Fruit fly (Drosophila melanogaster): Measurements from ENCODE around the gene CG12239.

The CG12239 gene

dm6 chrX:5764001-5764892 lies 27.7 kb upstream of the CG12239 start, which contains the start of the genes MAPk-Ak2 and CG42699:
TSS of gene MAPk-Ak2 (minus strand) at chrX:5764203.
TSS of gene CG42699 (plus strand) at chrX:5764553.
- TF ChIP-seq pad (GFP tag; optimal IDR thresholded peaks at IDR 0.05) = peak; percentile 77
- peak; percentile 28 for TF ChIP-seq Clk (GFP tag; optimal IDR thresholded peaks at IDR 0.05)
- peak; percentile 97 for TF ChIP-seq Crg-1 (GFP tag; optimal IDR thresholded peaks at IDR 0.05)
- peak; percentile 56 for TF ChIP-seq CG33017 (tag; optimal IDR thresholded peaks at IDR 0.05)
- TF ChIP-seq bab1 (GFP tag; optimal IDR thresholded peaks at IDR 0.05) = peak; percentile 63
- TF ChIP-seq tj (GFP tag; optimal IDR thresholded peaks at IDR 0.05) = peak; percentile 59
- TF ChIP-seq CG7045 (GFP tag; optimal IDR thresholded peaks at IDR 0.05) = peak; percentile 59
- peak; percentile 85 for TF ChIP-seq kay (GFP tag; ENCODE audit: borderline replicate concordance)
- TF ChIP-seq CG14711 (tag; optimal IDR thresholded peaks at IDR 0.05) = peak; percentile 70
- TF ChIP-seq ovo (GFP tag; optimal IDR thresholded peaks at IDR 0.05) = peak; percentile 98
- peak; percentile 95 for TF ChIP-seq CG1620 (GFP tag; optimal IDR thresholded peaks at IDR 0.05)
- TF ChIP-seq Hr96 (GFP tag; optimal IDR thresholded peaks at IDR 0.05) = no peak
- peak; percentile 90 for TF ChIP-seq CG11617 (GFP tag; optimal IDR thresholded peaks at IDR 0.05)
- no peak for TF ChIP-seq CG5204 (GFP tag; optimal IDR thresholded peaks at IDR 0.05)
- no peak for TF ChIP-seq cnc (optimal IDR thresholded peaks at IDR 0.05)
- TF ChIP-seq CG12768 (GFP tag; optimal IDR thresholded peaks at IDR 0.05) = peak; percentile 86
- TF ChIP-seq Mnt (GFP tag; optimal IDR thresholded peaks at IDR 0.05) = peak; percentile 94
- peak; percentile 52 for TF ChIP-seq toe (GFP tag; optimal IDR thresholded peaks at IDR 0.05)
- TF ChIP-seq cic (GFP tag; optimal IDR thresholded peaks at IDR 0.05) = peak; percentile 89
- TF ChIP-seq CG7101 (tag; optimal IDR thresholded peaks at IDR 0.05) = peak; percentile 90

DNA sequence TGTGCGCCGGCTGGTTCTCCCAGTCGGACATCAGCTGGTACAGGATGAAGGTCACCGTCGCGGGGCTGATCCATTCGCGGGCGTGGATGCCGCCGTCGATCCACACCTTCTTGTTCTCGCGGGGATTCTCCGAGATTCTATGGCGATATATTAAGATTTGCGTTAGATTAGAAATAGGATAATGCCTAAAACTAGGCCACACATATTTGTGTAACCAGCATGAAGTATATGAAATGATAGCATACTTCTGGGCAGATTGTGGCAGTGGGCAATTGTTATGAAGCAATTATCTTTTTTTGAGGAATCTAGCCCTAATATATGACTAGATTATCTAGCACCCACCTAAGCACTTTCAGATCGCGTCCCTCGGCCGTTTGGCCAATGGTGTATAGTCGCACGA lies 25.2 kb upstream of the CG12239 start:
- TF ChIP-seq Hr96 (GFP tag; optimal IDR thresholded peaks at IDR 0.05) (no peak), ovo (GFP tag; optimal IDR thresholded peaks at IDR 0.05) (no peak), tj (GFP tag; optimal IDR thresholded peaks at IDR 0.05) (no peak), CG1620 (GFP tag; optimal IDR thresholded peaks at IDR 0.05) (no peak), kay (GFP tag; ENCODE audit: borderline replicate concordance) (no peak), Crg-1 (GFP tag; optimal IDR thresholded peaks at IDR 0.05) (no peak), Clk (GFP tag; optimal IDR thresholded peaks at IDR 0.05) (no peak), bab1 (GFP tag; optimal IDR thresholded peaks at IDR 0.05) (no peak), CG5204 (GFP tag; optimal IDR thresholded peaks at IDR 0.05) (no peak), toe (GFP tag; optimal IDR thresholded peaks at IDR 0.05) (no peak), cic (GFP tag; optimal IDR thresholded peaks at IDR 0.05) (no peak), CG33017 (tag; optimal IDR thresholded peaks at IDR 0.05) (no peak), CG7101 (tag; optimal IDR thresholded peaks at IDR 0.05) (no peak), Mnt (GFP tag; optimal IDR thresholded peaks at IDR 0.05) (no peak), CG7045 (GFP tag; optimal IDR thresholded peaks at IDR 0.05) (no peak), CG12768 (GFP tag; optimal IDR thresholded peaks at IDR 0.05) (no peak), pad (GFP tag; optimal IDR thresholded peaks at IDR 0.05) (no peak), CG11617 (GFP tag; optimal IDR thresholded peaks at IDR 0.05) (no peak), CG14711 (tag; optimal IDR thresholded peaks at IDR 0.05) (no peak), cnc (optimal IDR thresholded peaks at IDR 0.05) (no peak)

DNA sequence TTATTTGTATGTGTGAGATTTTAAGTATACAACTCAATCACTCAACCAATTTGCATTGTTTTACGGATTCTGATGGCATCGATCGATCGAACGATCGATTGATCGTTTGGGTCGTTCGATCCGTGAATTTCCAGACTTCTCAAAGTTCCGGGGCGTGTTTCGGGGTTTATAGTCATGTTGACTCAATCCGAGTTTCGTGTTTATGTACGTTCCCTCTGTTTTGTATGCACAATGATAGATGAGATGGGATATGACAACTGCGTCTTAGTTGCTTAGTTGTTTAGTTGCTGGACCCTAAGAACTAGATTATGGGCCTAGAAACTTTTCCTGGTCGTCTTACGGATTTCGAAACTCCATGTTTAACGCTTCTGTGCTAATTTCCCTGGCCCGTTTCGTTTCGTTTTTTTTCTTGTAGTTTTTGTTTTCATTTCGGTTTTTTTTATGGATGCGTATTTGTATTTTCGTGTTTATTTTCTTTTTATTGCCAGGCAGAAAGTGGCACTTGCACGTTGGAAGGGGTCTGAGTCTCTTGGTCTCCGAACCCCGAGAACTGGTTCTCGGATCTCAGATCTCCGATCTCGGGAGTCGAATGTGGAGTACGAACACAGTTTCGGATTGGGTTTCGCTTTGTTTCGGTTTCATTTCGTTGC lies 23.2 kb upstream of the CG12239 start:
- TF ChIP-seq tj (GFP tag; optimal IDR thresholded peaks at IDR 0.05) (no peak), Clk (GFP tag; optimal IDR thresholded peaks at IDR 0.05) (no peak)

DNA sequence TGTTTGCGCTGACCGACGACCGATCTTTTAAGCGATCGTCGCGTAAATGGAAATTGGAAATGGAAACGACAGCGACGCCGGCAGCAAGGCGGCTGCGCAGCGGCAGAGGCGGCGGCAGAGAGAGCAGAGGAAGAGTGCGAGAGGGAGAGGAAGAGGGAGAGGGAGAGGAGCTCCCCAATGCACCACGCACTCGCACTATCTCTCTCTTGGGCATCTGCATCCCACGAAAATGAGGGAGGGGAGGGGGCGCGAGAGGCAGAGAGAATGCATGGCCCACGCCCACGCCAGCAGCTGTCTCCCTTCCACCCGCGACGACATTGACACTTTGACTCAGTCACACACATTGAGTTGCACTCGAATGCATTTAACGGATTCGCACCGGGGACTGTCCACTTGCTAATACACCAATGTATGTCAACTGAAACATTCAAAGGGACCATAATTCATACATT lies 21.2 kb upstream of the CG12239 start, which contains the start of gene CG3097:
Gene CG3097 (minus strand): TSS at position 51 of the 452 bp plus-strand sequence.
- TF ChIP-seq pad (GFP tag; optimal IDR thresholded peaks at IDR 0.05) (peak; percentile 81), ovo (GFP tag; optimal IDR thresholded peaks at IDR 0.05) (no peak)

dm6 chrX:5772409-5772808 lies 19.5 kb upstream of the CG12239 start:
- no peak for TF ChIP-seq cic (GFP tag; optimal IDR thresholded peaks at IDR 0.05)
- TF ChIP-seq Hr96 (GFP tag; optimal IDR thresholded peaks at IDR 0.05) = no peak
- no peak for TF ChIP-seq tj (GFP tag; optimal IDR thresholded peaks at IDR 0.05)
- no peak for TF ChIP-seq CG7045 (GFP tag; optimal IDR thresholded peaks at IDR 0.05)
- TF ChIP-seq kay (GFP tag; ENCODE audit: borderline replicate concordance) = no peak
- no peak for TF ChIP-seq CG7101 (tag; optimal IDR thresholded peaks at IDR 0.05)
- no peak for TF ChIP-seq Crg-1 (GFP tag; optimal IDR thresholded peaks at IDR 0.05)
- TF ChIP-seq ovo (GFP tag; optimal IDR thresholded peaks at IDR 0.05) = no peak
- no peak for TF ChIP-seq Mnt (GFP tag; optimal IDR thresholded peaks at IDR 0.05)
- TF ChIP-seq Clk (GFP tag; optimal IDR thresholded peaks at IDR 0.05) = no peak
- TF ChIP-seq toe (GFP tag; optimal IDR thresholded peaks at IDR 0.05) = no peak
- TF ChIP-seq bab1 (GFP tag; optimal IDR thresholded peaks at IDR 0.05) = no peak
- no peak for TF ChIP-seq CG5204 (GFP tag; optimal IDR thresholded peaks at IDR 0.05)
- no peak for TF ChIP-seq pad (GFP tag; optimal IDR thresholded peaks at IDR 0.05)
- TF ChIP-seq CG1620 (GFP tag; optimal IDR thresholded peaks at IDR 0.05) = no peak
- TF ChIP-seq cnc (optimal IDR thresholded peaks at IDR 0.05) = no peak
- no peak for TF ChIP-seq CG11617 (GFP tag; optimal IDR thresholded peaks at IDR 0.05)

DNA sequence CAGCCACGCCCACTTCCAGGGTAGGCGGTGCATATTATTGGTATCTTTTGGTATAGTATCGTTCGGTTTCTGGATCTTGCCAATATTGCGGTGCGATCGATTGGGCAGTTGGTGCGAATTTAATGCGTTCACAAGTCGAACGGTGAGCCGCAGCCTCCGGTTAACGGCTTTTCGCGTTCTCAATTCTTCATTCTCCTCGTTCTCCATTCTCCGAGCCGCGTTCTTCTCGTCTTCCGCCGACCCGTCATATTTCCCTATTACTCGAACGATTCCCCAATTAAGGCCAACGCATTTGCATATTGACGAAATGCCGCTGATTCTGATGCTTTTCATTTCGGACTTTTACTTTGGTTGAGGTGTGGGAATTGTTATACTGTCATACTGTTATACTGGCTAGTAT lies 15.4 kb upstream of the CG12239 start, which contains the start of gene CG42264:
Gene CG42264 (minus strand): TSS at position 101 of the 400 bp plus-strand sequence.
- no peak for TF ChIP-seq CG33017 (tag; optimal IDR thresholded peaks at IDR 0.05)
- no peak for TF ChIP-seq Crg-1 (GFP tag; optimal IDR thresholded peaks at IDR 0.05)
- TF ChIP-seq CG7101 (tag; optimal IDR thresholded peaks at IDR 0.05) = no peak
- no peak for TF ChIP-seq tj (GFP tag; optimal IDR thresholded peaks at IDR 0.05)
- TF ChIP-seq kay (GFP tag; ENCODE audit: borderline replicate concordance) = no peak
